Fruit fly (Drosophila melanogaster): ENCODE measurements around the gene p-cup.

The p-cup gene

DNA sequence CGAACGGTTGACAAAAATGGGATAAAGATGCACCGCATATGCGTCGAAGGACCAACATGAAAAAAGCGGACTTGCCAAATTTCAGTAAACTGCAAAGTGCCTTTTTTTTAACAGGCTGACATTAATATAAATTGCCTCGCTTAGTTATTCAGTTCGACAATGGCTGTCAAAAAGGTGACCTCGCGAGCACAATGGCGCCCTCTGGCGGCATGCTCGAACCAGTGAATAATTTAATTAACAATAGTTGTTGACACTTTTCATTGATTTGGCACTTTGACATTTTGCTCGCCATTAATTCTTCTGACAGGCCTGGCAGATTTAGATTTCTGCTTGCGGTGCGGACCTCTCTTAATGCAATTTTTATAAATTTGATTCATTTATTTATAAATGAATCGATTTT lies 23.9 kb upstream of the p-cup start:
- TF ChIP-seq CG8478 (optimal IDR thresholded peaks at IDR 0.05) (no peak), CTCF (optimal IDR thresholded peaks at IDR 0.05) (peak; percentile 61 to 75)

dm6 chrX:17471584-17471983 lies 23.0 kb upstream of the p-cup start:
- TF ChIP-seq CG8478 (optimal IDR thresholded peaks at IDR 0.05) (no peak), CTCF (optimal IDR thresholded peaks at IDR 0.05) (no peak)

DNA sequence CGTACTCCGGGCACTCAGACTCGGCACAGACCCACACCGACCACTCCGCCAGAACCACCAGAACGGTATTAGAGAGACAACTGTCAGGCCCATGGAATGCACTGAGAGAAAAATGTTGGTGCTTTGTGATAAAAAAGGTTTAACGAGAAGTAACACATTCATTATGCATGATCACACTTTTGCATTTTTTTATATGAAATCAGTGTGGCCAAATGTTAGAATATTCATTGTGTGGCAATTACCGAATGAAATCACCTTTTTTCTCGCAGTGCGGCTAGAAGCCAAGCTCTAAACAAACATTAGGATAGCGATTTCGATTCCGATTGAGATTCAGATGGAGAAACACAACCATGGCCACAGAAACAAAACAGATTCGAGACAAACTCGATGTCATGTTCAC lies 16.9 kb upstream of the p-cup start:
- no peak for TF ChIP-seq CG8478 (optimal IDR thresholded peaks at IDR 0.05)
- TF ChIP-seq CTCF (optimal IDR thresholded peaks at IDR 0.05), result no peak

- TF ChIP-seq CG8478 (optimal IDR thresholded peaks at IDR 0.05) (no peak), CTCF (optimal IDR thresholded peaks at IDR 0.05) (peak in 1 of 2 experiments; percentile 36)
Measured at dm6 chrX:17455829-17456460, 7.4 kb upstream of the p-cup start.

DNA sequence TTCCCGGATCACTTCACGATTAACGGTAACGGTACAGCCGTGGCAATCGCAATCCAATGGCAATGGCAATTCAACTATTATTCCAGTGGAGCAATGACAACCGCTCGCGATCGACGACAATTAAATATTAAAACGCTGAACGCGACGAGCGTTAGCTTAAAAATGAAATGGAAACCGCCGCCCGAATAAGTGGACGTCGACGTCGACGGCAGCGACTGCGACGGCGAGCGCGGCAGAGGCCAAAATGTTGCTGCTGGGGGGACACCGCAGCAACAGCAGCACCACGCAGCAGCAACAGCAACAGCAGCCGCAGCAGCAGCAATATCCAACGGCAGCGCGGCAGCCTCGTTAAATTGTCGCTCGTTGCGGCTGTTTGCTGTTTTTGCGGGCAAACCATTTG lies 3.9 kb upstream of the p-cup start, which contains the start of gene CG8568:
CG8568 (minus strand) TSS at position 101 of the 400 bp plus-strand sequence.
- TF ChIP-seq CG8478 (optimal IDR thresholded peaks at IDR 0.05) (no peak), CTCF (optimal IDR thresholded peaks at IDR 0.05) (no peak)

dm6 chrX:17443880-17444279 lies 4.7 kb downstream of the p-cup start, which contains the start of the genes CG12994 and CG46464:
CG12994 (minus strand) TSS chrX:17443994.
CG46464 (minus strand) TSS chrX:17443994.
- TF ChIP-seq CG8478 (optimal IDR thresholded peaks at IDR 0.05) (no peak), CTCF (optimal IDR thresholded peaks at IDR 0.05) (no peak)

DNA sequence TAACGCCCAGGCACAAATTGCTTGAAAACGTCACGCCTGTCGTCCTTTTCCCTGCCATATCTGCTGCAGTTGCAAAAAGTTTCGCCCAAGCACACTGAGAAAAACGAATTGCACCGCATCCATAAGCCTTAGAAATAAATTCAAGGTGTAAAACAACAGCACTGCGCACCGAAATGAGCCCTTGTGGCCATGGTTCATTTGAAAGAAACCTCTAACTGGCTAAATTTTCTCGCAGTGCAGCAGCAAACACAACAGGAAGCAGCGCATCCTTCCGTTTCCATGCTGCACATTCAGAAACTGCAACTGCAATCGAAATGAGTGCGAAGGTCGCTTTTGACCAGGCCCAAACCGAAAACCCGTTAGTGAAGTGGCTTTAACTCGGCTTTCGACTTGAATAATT lies 24.2 kb downstream of the p-cup start:
- TF ChIP-seq CTCF (optimal IDR thresholded peaks at IDR 0.05), result no peak
- TF ChIP-seq CG8478 (optimal IDR thresholded peaks at IDR 0.05), result no peak

DNA sequence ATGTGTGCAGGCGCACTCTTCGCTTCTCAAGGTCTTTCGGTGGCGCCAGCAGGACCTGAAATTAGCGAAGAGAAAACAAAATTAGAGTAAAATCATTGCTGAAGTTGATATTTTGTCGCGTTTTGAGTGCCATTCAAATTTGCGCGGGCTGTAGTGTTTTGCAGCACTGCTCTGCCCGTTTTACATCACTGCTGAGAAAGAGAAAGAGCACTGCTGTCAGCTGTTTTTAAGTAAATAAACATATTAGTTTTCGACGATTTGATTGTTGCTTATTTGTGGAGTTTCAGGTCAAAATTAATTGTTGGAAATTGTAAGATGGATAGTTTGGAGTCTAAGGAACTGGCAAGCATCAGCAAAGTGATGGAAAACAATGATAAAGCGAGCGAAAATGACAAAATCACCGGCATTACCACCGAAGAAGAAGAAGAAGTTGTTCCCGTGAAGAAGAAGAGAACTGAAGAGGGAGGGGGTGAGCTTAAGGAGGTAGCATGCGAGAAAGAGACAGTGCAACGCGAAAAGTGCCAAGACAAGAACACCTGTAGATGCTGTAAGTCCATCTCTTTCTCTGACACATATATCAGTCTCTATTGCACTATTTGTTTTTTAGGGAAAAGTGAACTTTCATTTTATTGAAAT lies 25.1 kb downstream of the p-cup start, which contains the start of gene ENGase:
ENGase (plus strand) TSS at position 282 of the 636 bp plus-strand sequence.
- no peak for TF ChIP-seq CG8478 (optimal IDR thresholded peaks at IDR 0.05)
- TF ChIP-seq CTCF (optimal IDR thresholded peaks at IDR 0.05), result no peak

DNA sequence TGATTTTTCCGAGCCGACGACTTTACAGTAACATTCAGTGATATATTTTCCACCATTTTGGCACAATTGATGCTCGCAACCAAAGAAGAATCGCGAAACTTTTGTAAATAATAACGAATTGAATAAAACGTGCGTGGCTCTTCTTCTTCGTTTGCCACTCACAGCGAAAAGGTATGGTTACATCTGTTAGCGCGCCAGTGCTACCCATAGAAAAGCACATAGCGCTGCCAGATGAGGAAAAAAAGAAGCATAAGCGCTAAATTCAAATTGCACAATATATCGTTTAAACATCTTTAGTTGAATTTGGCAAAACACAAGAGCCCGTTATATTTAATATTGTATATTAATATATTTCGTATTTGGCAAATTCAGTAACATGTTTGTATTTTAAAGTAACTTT lies 26.6 kb downstream of the p-cup start, which contains the start of gene CG8611:
CG8611 (minus strand) TSS at position 159 of the 400 bp plus-strand sequence.
- TF ChIP-seq CG8478 (optimal IDR thresholded peaks at IDR 0.05), result no peak
- TF ChIP-seq CTCF (optimal IDR thresholded peaks at IDR 0.05), result peak in 1 of 2 experiments; percentile 36

- no peak for TF ChIP-seq CTCF (optimal IDR thresholded peaks at IDR 0.05)
- TF ChIP-seq CG8478 (optimal IDR thresholded peaks at IDR 0.05), result no peak
Measured at dm6 chrX:17407737-17408136, 40.8 kb downstream of the p-cup start.

DNA sequence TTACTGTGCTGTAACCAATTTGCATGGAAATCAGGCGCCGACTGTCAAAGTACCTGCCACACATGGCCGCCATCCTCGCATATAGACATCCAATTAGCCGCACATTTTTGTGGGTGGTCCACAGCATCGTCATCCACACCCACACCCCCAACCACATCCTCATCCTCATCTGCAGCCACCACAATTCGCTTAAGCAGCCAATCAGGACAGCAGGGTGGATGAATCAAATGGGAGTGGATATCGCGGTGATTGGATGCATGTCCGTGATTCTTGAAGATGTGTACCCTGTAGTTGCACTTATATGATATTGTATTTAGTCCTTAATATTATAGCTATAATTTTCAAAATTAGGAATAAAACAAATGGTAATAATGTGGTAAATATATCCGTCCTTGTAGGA lies 43.7 kb downstream of the p-cup start:
- TF ChIP-seq CG8478 (optimal IDR thresholded peaks at IDR 0.05) (no peak), CTCF (optimal IDR thresholded peaks at IDR 0.05) (no peak)

dm6 chrX:17398215-17398614 lies 50.4 kb downstream of the p-cup start:
- no peak for TF ChIP-seq CTCF (optimal IDR thresholded peaks at IDR 0.05)
- TF ChIP-seq CG8478 (optimal IDR thresholded peaks at IDR 0.05), result no peak

dm6 chrX:17397103-17397711 lies 51.4 kb downstream of the p-cup start, which contains the start of gene B-H1:
B-H1 (plus strand) TSS chrX:17397478.
- TF ChIP-seq CTCF (optimal IDR thresholded peaks at IDR 0.05) (peak; percentile 4 to 38), CG8478 (optimal IDR thresholded peaks at IDR 0.05) (no peak)

Data from S2 (cell line).